Worm (Caenorhabditis elegans): Measurements from ENCODE around the gene C06A8.6.

The C06A8.6 gene

DNA sequence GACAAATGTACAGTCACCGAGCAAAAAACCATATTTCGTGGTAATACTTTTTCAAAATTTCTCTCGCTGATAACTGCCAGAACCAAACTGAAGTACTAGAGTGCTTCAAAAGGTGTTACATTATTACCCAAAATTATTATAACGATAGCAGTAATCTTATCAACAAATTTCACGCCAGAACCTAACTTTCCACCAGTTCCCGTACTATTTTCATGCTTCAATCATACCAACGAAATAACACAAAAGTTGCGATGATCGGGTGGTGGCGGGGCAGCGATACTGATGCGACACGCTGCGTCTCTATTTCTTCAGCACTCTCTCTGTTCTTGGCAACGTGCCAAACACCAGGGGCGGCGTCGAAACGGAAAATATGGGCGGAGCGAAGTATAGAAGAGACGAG, 36.7 kb downstream of the C06A8.6 start (continued):
- peak in 1 of 2 experiments; percentile 27 for TF ChIP-seq daf-16 (GFP tag; optimal IDR thresholded peaks at IDR 0.05)
- TF ChIP-seq daf-16 (tag; optimal IDR thresholded peaks at IDR 0.05), result peak; percentile 42
- no peak for TF ChIP-seq nhr-11 (tag; optimal IDR thresholded peaks at IDR 0.05)
- TF ChIP-seq mep-1 (tag; optimal IDR thresholded peaks at IDR 0.05), result peak; percentile 23

ce11 chrII:7809358-7809914, 37.1 kb downstream of the C06A8.6 start:
- TF ChIP-seq F44E2.7 (GFP tag; IDR thresholded peaks at IDR 0.05) (no peak), fos-1 (tag; optimal IDR thresholded peaks at IDR 0.05) (no peak), duxl-1 (tag; optimal IDR thresholded peaks at IDR 0.05; ENCODE audit: poor library complexity) (no peak), egl-43 (GFP tag; IDR thresholded peaks at IDR 0.05) (no peak), cey-2 (tag; optimal IDR thresholded peaks at IDR 0.05; ENCODE audit: borderline replicate concordance, insufficient read depth) (no peak), ceh-82 (tag; optimal IDR thresholded peaks at IDR 0.05) (no peak), ceh-28 (tag; optimal IDR thresholded peaks at IDR 0.05) (no peak), Y105C5A.15 (GFP tag; IDR thresholded peaks at IDR 0.05) (no peak), ZK546.5 (tag; optimal IDR thresholded peaks at IDR 0.05) (no peak), nhr-76 (tag; optimal IDR thresholded peaks at IDR 0.05) (no peak), spr-3 (GFP tag; optimal IDR thresholded peaks at IDR 0.05) (no peak), nhr-25 (tag; optimal IDR thresholded peaks at IDR 0.05; ENCODE audit: borderline replicate concordance, insufficient read depth) (no peak), zip-11 (GFP tag; IDR thresholded peaks at IDR 0.05) (no peak), sdz-12 (GFP tag; optimal IDR thresholded peaks at IDR 0.05) (no peak), F26F4.8 (GFP tag; conservative IDR thresholded peaks at IDR 0.05) (no peak), dmd-6 (GFP tag; IDR thresholded peaks at IDR 0.05) (no peak), php-3 (GFP tag; IDR thresholded peaks at IDR 0.05) (no peak), ceh-32 (tag; optimal IDR thresholded peaks at IDR 0.05; ENCODE audit: poor library complexity) (no peak), vab-7 (GFP tag; IDR thresholded peaks at IDR 0.05) (no peak)

DNA sequence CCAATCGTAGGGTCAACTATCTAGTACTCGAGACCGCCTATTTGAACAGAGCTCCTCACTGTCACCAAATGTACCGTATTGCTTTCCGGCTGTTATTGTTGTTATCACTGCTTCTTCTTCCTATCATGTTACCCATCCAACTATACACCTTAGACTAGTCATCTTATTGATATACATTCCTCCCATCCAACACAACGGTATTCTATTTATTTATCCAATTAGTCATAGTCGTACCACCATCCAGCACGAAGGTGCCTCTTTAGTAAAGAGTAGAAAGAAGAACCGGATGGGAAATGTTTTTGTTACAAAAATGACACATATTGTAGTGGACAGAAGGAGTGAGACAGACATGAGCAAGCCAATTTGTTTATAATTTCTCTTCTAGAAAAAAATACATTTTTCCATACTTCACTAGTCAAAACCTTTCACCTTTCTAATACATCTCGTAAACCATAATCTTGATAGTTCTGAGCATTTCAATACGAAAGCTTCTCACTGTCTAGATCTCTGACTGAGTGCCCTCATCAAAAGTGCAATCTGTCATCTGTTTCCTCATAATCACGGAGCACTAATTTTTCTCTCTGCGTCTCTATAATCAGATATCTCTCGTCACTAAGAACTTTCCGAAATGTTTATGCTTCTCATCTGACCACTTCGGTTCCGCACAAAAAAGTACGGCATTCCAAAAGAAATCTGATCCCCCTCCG, 38.0 kb downstream of the C06A8.6 start:
- TF ChIP-seq dmd-6 (GFP tag; IDR thresholded peaks at IDR 0.05), result no peak
- peak; percentile 16 for TF ChIP-seq dve-1 (tag; optimal IDR thresholded peaks at IDR 0.05; ENCODE audit: insufficient read depth)
- peak; percentile 11 for TF ChIP-seq attf-4 (tag; optimal IDR thresholded peaks at IDR 0.05)
- TF ChIP-seq nhr-6 (tag; optimal IDR thresholded peaks at IDR 0.05), result peak; percentile 70
- no peak for TF ChIP-seq daf-12 (tag; optimal IDR thresholded peaks at IDR 0.05)
- TF ChIP-seq lsy-2 (tag; optimal IDR thresholded peaks at IDR 0.05), result peak in 1 of 2 experiments; percentile 45
- peak; percentile 19 for TF ChIP-seq nhr-28 (tag; optimal IDR thresholded peaks at IDR 0.05)
- TF ChIP-seq unc-39 (tag; optimal IDR thresholded peaks at IDR 0.05), result no peak
- no peak for TF ChIP-seq egl-43 (GFP tag; IDR thresholded peaks at IDR 0.05)
- TF ChIP-seq F49E8.2 (tag; optimal IDR thresholded peaks at IDR 0.05; ENCODE audit: borderline replicate concordance), result no peak
- TF ChIP-seq pha-4 (GFP tag; IDR thresholded peaks at IDR 0.05), result no peak
- peak; percentile 66 for TF ChIP-seq pha-4 (tag; optimal IDR thresholded peaks at IDR 0.05)
- no peak for TF ChIP-seq spr-3 (GFP tag; optimal IDR thresholded peaks at IDR 0.05)
- TF ChIP-seq snpc-1.2 (GFP tag; IDR thresholded peaks at IDR 0.05), result no peak
- TF ChIP-seq ceh-82 (tag; optimal IDR thresholded peaks at IDR 0.05), result no peak
- TF ChIP-seq jun-1 (tag; optimal IDR thresholded peaks at IDR 0.05), result no peak
- TF ChIP-seq lin-29 (GFP tag; IDR thresholded peaks at IDR 0.05), result no peak
- TF ChIP-seq hlh-11 (tag; optimal IDR thresholded peaks at IDR 0.05), result peak; percentile 7
- no peak for TF ChIP-seq saeg-2 (GFP tag; IDR thresholded peaks at IDR 0.05)
- peak in 1 of 2 experiments; percentile 37 for TF ChIP-seq unc-62 (GFP tag; optimal IDR thresholded peaks at IDR 0.05 in 1 of 2)
- no peak for TF ChIP-seq unc-62 (tag; optimal IDR thresholded peaks at IDR 0.05)
- TF ChIP-seq mes-2 (tag; optimal IDR thresholded peaks at IDR 0.05; ENCODE audit: poor library complexity, severe bottlenecking), result peak; percentile 20
- peak; percentile 29 for TF ChIP-seq duxl-1 (tag; optimal IDR thresholded peaks at IDR 0.05; ENCODE audit: poor library complexity)
- TF ChIP-seq aha-1 (tag), result peak; percentile 8
- no peak for TF ChIP-seq mdl-1 (tag; optimal IDR thresholded peaks at IDR 0.05)
- TF ChIP-seq hmg-1.1 (GFP tag; IDR thresholded peaks at IDR 0.05), result no peak

All from whole organism, L4 larva.